Worm (Caenorhabditis elegans) whole organism, L1 larva: ENCODE results near the gene C44H4.6.

Experiments
- C04F5.9 ChIP-seq: sonication (generic microtip); optimal IDR thresholded peaks from 2 replicates; lab custom pipeline; 2016; ENCODE audit warnings: missing genetic modification characterization, missing compliant biosample characterization
- C16A3.4 ChIP-seq: fragments of 150-350 bp; optimal IDR thresholded peaks from 2 replicates; lab custom pipeline; 2014; ENCODE audit warnings: missing biosample characterization, missing genetic modification characterization
- F16B12.6 ChIP-seq: fragments of 150-350 bp; optimal IDR thresholded peaks from 2 replicates; lab custom pipeline; 2014; ENCODE audit warnings: missing biosample characterization, missing genetic modification characterization
- alr-1 ChIP-seq: fragments of 200-800 bp; sonication (Bioruptor generic); optimal IDR thresholded peaks from 2 replicates; lab custom pipeline; 2018; ENCODE audit warnings: borderline replicate concordance, mild to moderate bottlenecking, missing genetic modification characterization, missing compliant biosample characterization
- aly-2 ChIP-seq: fragments of 150-350 bp; optimal IDR thresholded peaks from 2 replicates; lab custom pipeline; 2014; ENCODE audit warnings: missing biosample characterization, missing genetic modification characterization
- ama-1 ChIP-seq: fragments of 150-350 bp; optimal IDR thresholded peaks from 2 replicates; lab custom pipeline; 2014
- blmp-1 ChIP-seq: fragments of 150-350 bp; optimal IDR thresholded peaks from 2 replicates; lab custom pipeline; 2014; ENCODE audit warnings: missing biosample characterization, missing genetic modification characterization
- ceh-63 ChIP-seq: fragments of 200-800 bp; sonication (Bioruptor generic); optimal IDR thresholded peaks from 2 replicates; lab custom pipeline; 2018; ENCODE audit warnings: mild to moderate bottlenecking, missing genetic modification characterization, missing compliant biosample characterization
- ceh-82 ChIP-seq, 3 experiments: fragments of 150-350 bp in 1 of 3; sonication (generic microtip) in 2 of 3; optimal IDR thresholded peaks; 2 replicates each; lab custom pipeline; 2014 to 2017; ENCODE audit warnings: missing biosample characterization in 3 of 3, missing genetic modification characterization in 3 of 3
- ceh-90 ChIP-seq: sonication (generic microtip); optimal IDR thresholded peaks from 2 replicates; lab custom pipeline; 2016; ENCODE audit warnings: missing genetic modification characterization, missing compliant biosample characterization
- dpl-1 ChIP-seq, 3 experiments: fragments of 150-350 bp in 2 of 3; sonication (generic microtip) in 1 of 3; optimal IDR thresholded peaks; 2 replicates each; lab custom pipeline; 2014 to 2017; ENCODE audit warnings: missing biosample characterization in 3 of 3, missing genetic modification characterization in 3 of 3, missing genetic modification reagents in 3 of 3
- efl-1 ChIP-seq, 4 experiments: fragments of 150-350 bp; optimal IDR thresholded peaks in 3 of 4; peaks in 1 of 4; 1 replicate in 1 of 4; 2 replicates in 3 of 4; lab custom pipeline; 2014; ENCODE audit warnings: missing biosample characterization in 2 of 4, missing genetic modification characterization in 2 of 4, missing genetic modification reagents in 2 of 4
- egl-13 ChIP-seq: sonication (generic microtip); optimal IDR thresholded peaks from 2 replicates; lab custom pipeline; 2016; ENCODE audit warnings: missing genotype, missing genetic modification reagents, missing genetic modification characterization, missing compliant biosample characterization
- egl-27 ChIP-seq, 2 experiments: fragments of 150-350 bp in 1 of 2; sonication (generic microtip); optimal IDR thresholded peaks; 3 replicates each; lab custom pipeline; 2017 to 2018; ENCODE audit warnings: missing biosample characterization in 2 of 2, missing genetic modification characterization in 2 of 2, missing genetic modification reagents in 2 of 2
- elt-2 ChIP-seq: sonication (generic microtip); optimal IDR thresholded peaks from 2 replicates; lab custom pipeline; 2016; ENCODE audit warnings: missing genetic modification characterization, mild to moderate bottlenecking, inconsistent platforms, missing compliant biosample characterization, missing genetic modification reagents
- elt-3 ChIP-seq, 6 experiments: fragments of 150-350 bp in 1 of 6; sonication (generic microtip); optimal IDR thresholded peaks; 2 replicates each; lab custom pipeline; 2017 to 2018; ENCODE audit warnings: missing biosample characterization in 6 of 6, missing genetic modification characterization in 6 of 6, inconsistent platforms in 1 of 6
- fkh-4 ChIP-seq: sonication (generic microtip); optimal IDR thresholded peaks from 2 replicates; lab custom pipeline; 2016; ENCODE audit warnings: missing compliant biosample characterization, missing genetic modification characterization, borderline replicate concordance
- fkh-8 ChIP-seq: sonication (generic microtip); optimal IDR thresholded peaks from 2 replicates; lab custom pipeline; 2016; ENCODE audit warnings: mild to moderate bottlenecking, missing genetic modification characterization, missing compliant biosample characterization
- fos-1 ChIP-seq: fragments of 150-350 bp; optimal IDR thresholded peaks from 2 replicates; lab custom pipeline; 2014; ENCODE audit warnings: missing biosample characterization, missing genetic modification characterization
- hlh-17 ChIP-seq: fragments of 200-800 bp; sonication (Bioruptor generic); optimal IDR thresholded peaks from 2 replicates; lab custom pipeline; 2018; ENCODE audit warnings: missing genetic modification characterization, mild to moderate bottlenecking, missing compliant biosample characterization, moderate library complexity, borderline replicate concordance
- irx-1 ChIP-seq: sonication (generic microtip); optimal IDR thresholded peaks from 2 replicates; lab custom pipeline; 2016; ENCODE audit warnings: missing genetic modification characterization, missing compliant biosample characterization
- isw-1 ChIP-seq: fragments of 200-800 bp; sonication (Bioruptor generic); IDR thresholded peaks from 2 replicates; pipeline ENCODE4 v1.3.6; 2022; ENCODE audit warnings: missing genetic modification characterization, missing compliant biosample characterization
- lin-14 ChIP-seq: fragments of 200-800 bp; sonication (Bioruptor generic); optimal IDR thresholded peaks from 2 replicates; lab custom pipeline; 2018; ENCODE audit warnings: mild to moderate bottlenecking, missing genetic modification characterization, moderate library complexity, missing compliant biosample characterization
- lin-15B ChIP-seq: fragments of 150-350 bp; sonication (generic microtip); optimal IDR thresholded peaks from 3 replicates; lab custom pipeline; 2014; ENCODE audit warnings: missing biosample characterization, missing genetic modification characterization
- lin-35 ChIP-seq, 2 experiments: fragments of 150-350 bp; optimal IDR thresholded peaks; 2 replicates each; lab custom pipeline; 2014; ENCODE audit warnings: missing biosample characterization in 2 of 2, missing genetic modification characterization in 2 of 2, missing genetic modification reagents in 2 of 2
- lsy-2 ChIP-seq, 2 experiments: fragments of 150-350 bp; optimal IDR thresholded peaks; 2 replicates each; lab custom pipeline; 2014; ENCODE audit warnings: missing biosample characterization in 2 of 2, missing genetic modification characterization in 2 of 2
- mdl-1 ChIP-seq, 2 experiments: fragments of 150-350 bp; optimal IDR thresholded peaks; 2 replicates each; lab custom pipeline; 2014 to 2017; ENCODE audit warnings: missing biosample characterization in 2 of 2, missing genetic modification characterization in 2 of 2, inconsistent platforms in 1 of 2
- mep-1 ChIP-seq: fragments of 150-350 bp; optimal IDR thresholded peaks from 2 replicates; lab custom pipeline; 2014; ENCODE audit warnings: missing biosample characterization, missing genetic modification characterization
- nhr-28 ChIP-seq: fragments of 150-350 bp; optimal IDR thresholded peaks from 2 replicates; lab custom pipeline; 2014; ENCODE audit warnings: missing biosample characterization, missing genetic modification characterization
- nhr-71 ChIP-seq: sonication (generic microtip); optimal IDR thresholded peaks from 2 replicates; lab custom pipeline; 2016; ENCODE audit warnings: mild to moderate bottlenecking, missing genetic modification characterization, moderate library complexity, missing compliant biosample characterization
- nhr-76 ChIP-seq: sonication (generic microtip); optimal IDR thresholded peaks from 2 replicates; lab custom pipeline; 2017; ENCODE audit warnings: missing biosample characterization, missing genetic modification characterization
- nhr-77 ChIP-seq: fragments of 150-350 bp; optimal IDR thresholded peaks from 2 replicates; lab custom pipeline; 2014; ENCODE audit warnings: missing biosample characterization, missing genetic modification characterization
- nhr-84 ChIP-seq: sonication (generic microtip); optimal IDR thresholded peaks from 2 replicates; lab custom pipeline; 2017; ENCODE audit warnings: missing biosample characterization, missing genetic modification characterization
- nhr-85 ChIP-seq: sonication (generic microtip); peaks from one replicate; lab custom pipeline; 2016; ENCODE audit warnings: missing genetic modification characterization, inconsistent platforms, missing compliant biosample characterization
- nhr-90 ChIP-seq: sonication (generic microtip); optimal IDR thresholded peaks from 2 replicates; lab custom pipeline; 2016; ENCODE audit warnings: mild to moderate bottlenecking, missing genetic modification characterization, missing compliant biosample characterization; ENCODE audit not compliant: poor library complexity
- pqm-1 ChIP-seq: sonication (generic microtip); optimal IDR thresholded peaks from 3 replicates; lab custom pipeline; 2017; ENCODE audit warnings: missing biosample characterization, missing genetic modification characterization
- rnt-1 ChIP-seq: sonication (generic microtip); optimal IDR thresholded peaks from 2 replicates; lab custom pipeline; 2016; ENCODE audit warnings: mild to moderate bottlenecking, missing genetic modification characterization, moderate library complexity, missing compliant biosample characterization
- sox-4 ChIP-seq: sonication (generic microtip); optimal IDR thresholded peaks from 2 replicates; lab custom pipeline; 2016; ENCODE audit warnings: missing genetic modification characterization, missing compliant biosample characterization
- swsn-7 ChIP-seq: sonication (generic microtip); optimal IDR thresholded peaks from 2 replicates; lab custom pipeline; 2016; ENCODE audit warnings: missing genetic modification characterization, missing compliant biosample characterization
- tbx-2 ChIP-seq: sonication (generic microtip); optimal IDR thresholded peaks from 2 replicates; lab custom pipeline; 2016; ENCODE audit warnings: missing genetic modification characterization, missing compliant biosample characterization
- unc-30 ChIP-seq: sonication (generic microtip); optimal IDR thresholded peaks from 2 replicates; lab custom pipeline; 2017; ENCODE audit warnings: missing biosample characterization, missing genetic modification characterization
- unc-62 ChIP-seq: fragments of 150-350 bp; optimal IDR thresholded peaks from 2 replicates; lab custom pipeline; 2014; ENCODE audit warnings: missing biosample characterization, missing genetic modification reagents, missing genetic modification characterization
- unc-86 ChIP-seq: sonication (generic microtip); optimal IDR thresholded peaks from 2 replicates; lab custom pipeline; 2016; ENCODE audit warnings: missing genetic modification characterization, missing compliant biosample characterization
- unc-98 ChIP-seq: fragments of 200-800 bp; sonication (Bioruptor generic); IDR thresholded peaks from 2 replicates; pipeline ENCODE4 v1.3.6; 2022; ENCODE audit warnings: missing genetic modification characterization, missing compliant biosample characterization
- vab-15 ChIP-seq: sonication (generic microtip); optimal IDR thresholded peaks from 2 replicates; lab custom pipeline; 2017; ENCODE audit warnings: missing genotype, mild to moderate bottlenecking, missing genetic modification characterization, missing compliant biosample characterization
- xbp-1 ChIP-seq: sonication (generic microtip); optimal IDR thresholded peaks from 2 replicates; lab custom pipeline; 2016; ENCODE audit warnings: missing genetic modification characterization, missing compliant biosample characterization
- ztf-11 ChIP-seq, 2 experiments: sonication (generic microtip); optimal IDR thresholded peaks; 2 replicates each; lab custom pipeline; 2016 to 2017; ENCODE audit warnings: missing genetic modification characterization in 2 of 2, missing biosample characterization in 1 of 2, missing compliant biosample characterization in 1 of 2
- ztf-4 ChIP-seq: fragments of 150-350 bp; optimal IDR thresholded peaks from 2 replicates; lab custom pipeline; 2014; ENCODE audit warnings: missing biosample characterization, missing genetic modification characterization

The C44H4.6 gene

DNA sequence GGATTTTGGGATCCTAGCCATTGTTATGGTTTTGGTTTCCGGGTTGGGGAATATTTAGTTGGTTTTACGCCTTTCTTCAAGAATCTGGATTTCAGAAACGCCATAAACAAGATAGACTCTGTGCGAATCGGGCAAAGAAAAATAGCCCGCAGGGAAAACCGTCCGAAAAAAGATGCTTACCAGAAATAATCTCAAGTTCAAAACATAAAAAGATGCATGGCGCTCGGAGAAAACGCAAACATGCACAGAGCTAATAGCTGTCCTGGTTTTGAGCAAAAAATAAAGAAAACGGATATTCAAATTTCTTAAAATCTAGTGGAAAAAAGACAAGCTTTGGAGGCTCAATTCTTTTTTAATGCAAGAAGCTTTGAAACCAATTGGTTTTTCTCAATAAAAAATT, at the start of gene C44H4.6:
C44H4.6 (minus strand) TSS at position 101 of the 400 bp plus-strand sequence.
- TF ChIP-seq swsn-7 (no peak), alr-1 (tag; lab: Kevin White, UChicago) (no peak), mep-1 (tag; lab: Kevin White, UChicago) (no peak), sox-4 (tag; lab: Kevin White, UChicago) (no peak), ceh-63 (no peak), F16B12.6 (tag; lab: Kevin White, UChicago) (no peak), unc-98 (GFP tag; lab: Robert Waterston, UW) (no peak)

DNA sequence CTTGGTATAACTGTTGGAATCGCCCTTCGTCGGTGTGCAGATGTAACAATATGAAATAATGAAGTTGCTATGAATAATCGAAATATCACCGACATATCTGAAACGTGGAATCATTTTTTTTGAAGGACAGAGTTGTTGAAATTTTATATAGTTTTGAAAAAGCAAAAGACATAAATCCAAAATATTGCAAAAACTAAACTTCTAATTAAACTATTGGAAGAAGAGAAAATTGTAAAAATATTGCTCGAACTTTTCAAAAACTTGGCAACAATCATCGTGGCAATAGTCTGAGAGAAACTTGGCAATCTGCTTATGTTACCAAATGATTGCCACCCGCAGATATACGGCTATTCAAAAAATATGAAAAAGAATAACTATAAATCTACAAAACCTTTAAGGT, 46.2 kb upstream of the C44H4.6 start, which contains the start of gene F54E4.4:
F54E4.4 (minus strand) TSS at position 101 of the 400 bp plus-strand sequence.
- TF ChIP-seq ceh-82 (tag; optimal IDR thresholded peaks at IDR 0.05; lab: Kevin White, UChicago) (no peak), unc-62 (GFP tag; lab: Kevin White, UChicago) (no peak), egl-13 (no peak), C04F5.9 (tag; lab: Kevin White, UChicago) (no peak), unc-98 (GFP tag; lab: Robert Waterston, UW) (no peak), nhr-85 (tag; lab: Kevin White, UChicago) (no peak), ama-1 (lab: Kevin White, UChicago) (no peak), fkh-4 (tag; lab: Kevin White, UChicago) (no peak), lin-35 (GFP tag; optimal IDR thresholded peaks at IDR 0.05; lab: Kevin White, UChicago) (no peak), ztf-4 (no peak), nhr-76 (no peak), nhr-84 (no peak), lin-15B (tag; lab: Kevin White, UChicago) (no peak), mep-1 (tag; lab: Kevin White, UChicago) (no peak)

DNA sequence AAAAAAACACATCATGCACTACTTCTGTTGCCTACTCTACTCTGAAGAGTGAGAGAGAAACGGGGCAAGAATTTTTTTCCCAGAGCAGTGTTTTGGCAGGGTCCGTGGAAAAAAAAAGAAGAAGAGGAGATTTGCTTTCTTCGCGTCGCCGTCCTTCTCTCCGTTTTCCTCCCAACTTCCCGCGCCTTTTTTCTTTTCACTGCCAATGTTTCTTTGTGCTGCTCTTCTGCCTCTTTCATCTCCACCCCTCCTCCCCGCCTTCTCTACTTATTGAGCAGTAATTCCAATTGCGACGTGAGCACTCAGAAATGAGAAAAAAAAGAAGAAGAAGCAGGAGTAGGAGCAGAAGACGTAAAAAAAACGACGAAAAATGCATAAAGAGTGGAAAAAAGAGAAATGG, 40.8 kb upstream of the C44H4.6 start:
- TF ChIP-seq tbx-2 (tag; lab: Kevin White, UChicago), result peak; percentile 65
- peak; percentile 94 for TF ChIP-seq lin-14 (GFP tag; lab: Kevin White, UChicago)
- TF ChIP-seq irx-1 (tag; lab: Kevin White, UChicago), result no peak
- no peak for TF ChIP-seq C16A3.4
- peak in 1 of 3 experiments; percentile 31 for TF ChIP-seq dpl-1 (GFP tag; optimal IDR thresholded peaks at IDR 0.05; lab: Kevin White, UChicago)
- no peak for TF ChIP-seq hlh-17 (GFP tag; lab: Kevin White, UChicago)
- TF ChIP-seq unc-30 (tag; lab: Kevin White, UChicago), result no peak
- peak in 1 of 2 experiments; percentile 16 for TF ChIP-seq egl-27 (tag; optimal IDR thresholded peaks at IDR 0.05; lab: Kevin White, UChicago)
- peak in 2 of 3 experiments; percentile 33 to 74 for TF ChIP-seq ceh-82 (tag; optimal IDR thresholded peaks at IDR 0.05; lab: Kevin White, UChicago)
- TF ChIP-seq ama-1 (lab: Kevin White, UChicago), result no peak
- peak; percentile 32 for TF ChIP-seq isw-1 (GFP tag; lab: Robert Waterston, UW)
- no peak for TF ChIP-seq mdl-1 (tag; optimal IDR thresholded peaks at IDR 0.05; lab: Kevin White, UChicago)
- TF ChIP-seq rnt-1 (tag; lab: Kevin White, UChicago), result peak; percentile 47
- no peak for TF ChIP-seq nhr-90 (tag; lab: Kevin White, UChicago)
- TF ChIP-seq nhr-77 (tag; lab: Kevin White, UChicago), result no peak
- peak; percentile 67 for TF ChIP-seq unc-86 (tag; lab: Kevin White, UChicago)
- no peak for TF ChIP-seq ceh-90 (tag; lab: Kevin White, UChicago)
- TF ChIP-seq elt-2 (tag; lab: Kevin White, UChicago), result no peak
- TF ChIP-seq sox-4 (tag; lab: Kevin White, UChicago), result no peak
- TF ChIP-seq fos-1 (tag; lab: Kevin White, UChicago), result no peak
- peak; percentile 28 for TF ChIP-seq xbp-1 (tag; lab: Kevin White, UChicago)
- no peak for TF ChIP-seq elt-3 (tag; optimal IDR thresholded peaks at IDR 0.05; lab: Kevin White, UChicago)
- TF ChIP-seq C04F5.9 (tag; lab: Kevin White, UChicago), result no peak
- TF ChIP-seq ztf-4, result no peak
- peak in 1 of 2 experiments; percentile 55 for TF ChIP-seq lsy-2 (tag; optimal IDR thresholded peaks at IDR 0.05; lab: Kevin White, UChicago)
- TF ChIP-seq pqm-1, result no peak
- TF ChIP-seq swsn-7, result peak; percentile 45
- no peak for TF ChIP-seq ztf-11 (tag; optimal IDR thresholded peaks at IDR 0.05; lab: Kevin White, UChicago)
- peak; percentile 58 for TF ChIP-seq fkh-8 (tag; lab: Kevin White, UChicago)
- no peak for TF ChIP-seq efl-1 (optimal IDR thresholded peaks at IDR 0.05; lab: Kevin White, UChicago)
- peak in 1 of 2 experiments; percentile 77 for TF ChIP-seq efl-1 (GFP tag; optimal IDR thresholded peaks at IDR 0.05 in 1 of 2; lab: Kevin White, UChicago)
- peak; percentile 67 for TF ChIP-seq nhr-71 (tag; lab: Kevin White, UChicago)
- TF ChIP-seq mep-1 (tag; lab: Kevin White, UChicago), result peak; percentile 44
- TF ChIP-seq blmp-1 (tag; lab: Kevin White, UChicago), result no peak
- TF ChIP-seq vab-15 (tag; lab: Kevin White, UChicago), result no peak
- no peak for TF ChIP-seq F16B12.6 (tag; lab: Kevin White, UChicago)
- no peak for TF ChIP-seq aly-2 (tag; lab: Kevin White, UChicago)
- no peak for TF ChIP-seq nhr-28 (tag; lab: Kevin White, UChicago)
- TF ChIP-seq unc-62 (GFP tag; lab: Kevin White, UChicago), result no peak
